Worm (Caenorhabditis elegans): ENCODE measurements around the gene D1086.9.

- TF ChIP-seq sptf-1 (tag; optimal IDR thresholded peaks at IDR 0.05) (no peak), ztf-11 (tag; optimal IDR thresholded peaks at IDR 0.05) (no peak), ces-1 (GFP tag; optimal IDR thresholded peaks at IDR 0.05) (no peak), nhr-237 (tag; optimal IDR thresholded peaks at IDR 0.05) (no peak)
Measured at ce11 chrV:14067816-14068296, 36.2 kb upstream of the D1086.9 start, which contains the start of gene D1086.17.
